Worm (Caenorhabditis elegans) whole organism, L2 larva: ENCODE measurements around the gene F38A1.9.
A peak's percentile ranks its signal among the peaks of the same experiment; 100 is the strongest.

ENCODE experiments used
- F13H6.1 ChIP-seq: sonication (generic microtip); optimal IDR thresholded peaks from 2 replicates; lab custom pipeline; 2016; ENCODE audit warnings: missing genetic modification characterization, missing compliant biosample characterization
- R02D3.7 ChIP-seq: fragments of 150-350 bp; optimal IDR thresholded peaks from 2 replicates; lab custom pipeline; 2014; ENCODE audit warnings: missing biosample characterization, missing genetic modification characterization
- ZK546.5 ChIP-seq: sonication (generic microtip); optimal IDR thresholded peaks from 2 replicates; lab custom pipeline; 2017; ENCODE audit warnings: missing biosample characterization, missing genetic modification characterization
- alr-1 ChIP-seq: fragments of 150-350 bp; optimal IDR thresholded peaks from 2 replicates; lab custom pipeline; 2014; ENCODE audit warnings: missing biosample characterization, missing genetic modification characterization
- aly-2 ChIP-seq: fragments of 150-350 bp; optimal IDR thresholded peaks from 2 replicates; lab custom pipeline; 2014; ENCODE audit warnings: missing biosample characterization, missing genetic modification characterization
- ama-1 ChIP-seq: fragments of 150-350 bp; optimal IDR thresholded peaks from 2 replicates; lab custom pipeline; 2018; ENCODE audit warnings: inconsistent platforms
- blmp-1 ChIP-seq: sonication (generic microtip); optimal IDR thresholded peaks from 2 replicates; lab custom pipeline; 2017; ENCODE audit warnings: missing genetic modification characterization, mild to moderate bottlenecking, missing compliant biosample characterization, antibody characterized with exemption, moderate library complexity; ENCODE audit not compliant: insufficient read depth
- ceh-16 ChIP-seq: fragments of 150-350 bp; optimal IDR thresholded peaks from 2 replicates; lab custom pipeline; 2014; ENCODE audit warnings: missing biosample characterization, missing genetic modification characterization
- ceh-82 ChIP-seq: fragments of 150-350 bp; optimal IDR thresholded peaks from 2 replicates; lab custom pipeline; 2014; ENCODE audit warnings: missing biosample characterization, missing genetic modification characterization
- dmd-4 ChIP-seq: sonication (generic microtip); optimal IDR thresholded peaks from 2 replicates; lab custom pipeline; 2017; ENCODE audit warnings: missing biosample characterization, missing genetic modification characterization
- fos-1 ChIP-seq: fragments of 150-350 bp; optimal IDR thresholded peaks from 2 replicates; lab custom pipeline; 2014; ENCODE audit warnings: missing biosample characterization, missing genetic modification characterization
- lin-11 ChIP-seq: fragments of 150-350 bp; sonication (generic microtip); optimal IDR thresholded peaks from 2 replicates; lab custom pipeline; 2014; ENCODE audit warnings: missing biosample characterization, missing genetic modification characterization, inconsistent platforms, mixed read lengths
- lin-13 ChIP-seq: fragments of 150-350 bp; optimal IDR thresholded peaks from 2 replicates; lab custom pipeline; 2014; ENCODE audit warnings: missing biosample characterization, missing genetic modification reagents, missing genetic modification characterization
- lin-39 ChIP-seq: fragments of 150-350 bp; optimal IDR thresholded peaks from 2 replicates; lab custom pipeline; 2014; ENCODE audit warnings: missing biosample characterization, missing genetic modification reagents, missing genetic modification characterization
- lsy-2 ChIP-seq, 2 experiments: fragments of 150-350 bp in 1 of 2; sonication (generic microtip) in 1 of 2; optimal IDR thresholded peaks; 2 replicates each; lab custom pipeline; 2014 to 2017; ENCODE audit warnings: missing biosample characterization in 2 of 2, missing genetic modification characterization in 2 of 2
- mbf-1 ChIP-seq: sonication (generic microtip); optimal IDR thresholded peaks from 2 replicates; lab custom pipeline; 2017; ENCODE audit warnings: missing biosample characterization, missing genetic modification characterization
- mdl-1 ChIP-seq, 2 experiments: fragments of 150-350 bp in 1 of 2; sonication (generic microtip) in 1 of 2; optimal IDR thresholded peaks; 2 replicates each; lab custom pipeline; 2017; ENCODE audit warnings: missing biosample characterization in 2 of 2, missing genetic modification characterization in 2 of 2
- nhr-11 ChIP-seq: fragments of 150-350 bp; optimal IDR thresholded peaks from 2 replicates; lab custom pipeline; 2014; ENCODE audit warnings: missing biosample characterization, missing genetic modification characterization
- nhr-12 ChIP-seq: fragments of 150-350 bp; optimal IDR thresholded peaks from 2 replicates; lab custom pipeline; 2014; ENCODE audit warnings: missing biosample characterization, missing genetic modification characterization
- nhr-129 ChIP-seq: fragments of 150-350 bp; optimal IDR thresholded peaks from 2 replicates; lab custom pipeline; 2014; ENCODE audit warnings: missing biosample characterization, missing genetic modification characterization
- nhr-21 ChIP-seq: fragments of 150-350 bp; optimal IDR thresholded peaks from 2 replicates; lab custom pipeline; 2014; ENCODE audit warnings: missing biosample characterization, missing genetic modification characterization
- nhr-23 ChIP-seq: fragments of 150-350 bp; optimal IDR thresholded peaks from 2 replicates; lab custom pipeline; 2014; ENCODE audit warnings: missing biosample characterization, missing genetic modification reagents, missing genetic modification characterization
- nhr-237 ChIP-seq: fragments of 150-350 bp; optimal IDR thresholded peaks from 2 replicates; lab custom pipeline; 2014; ENCODE audit warnings: missing biosample characterization, missing genetic modification characterization
- nhr-77 ChIP-seq: fragments of 150-350 bp; optimal IDR thresholded peaks from 2 replicates; lab custom pipeline; 2014; ENCODE audit warnings: missing biosample characterization, missing genetic modification characterization
- sem-4 ChIP-seq: fragments of 150-350 bp; optimal IDR thresholded peaks from 2 replicates; lab custom pipeline; 2014; ENCODE audit warnings: missing biosample characterization, missing genetic modification reagents, missing genetic modification characterization
- skn-1 ChIP-seq: sonication (generic microtip); optimal IDR thresholded peaks from 2 replicates; lab custom pipeline; 2017; ENCODE audit warnings: missing biosample characterization, missing genetic modification characterization
- sma-3 ChIP-seq: sonication (generic microtip); optimal IDR thresholded peaks from 2 replicates; lab custom pipeline; 2016; ENCODE audit warnings: missing genetic modification reagents, missing genetic modification characterization, missing compliant biosample characterization
- sma-9 ChIP-seq, 2 experiments: fragments of 150-350 bp in 1 of 2; sonication (generic microtip) in 1 of 2; optimal IDR thresholded peaks; 2 replicates each; lab custom pipeline; 2014 to 2016; ENCODE audit warnings: missing genetic modification characterization in 2 of 2, mild to moderate bottlenecking in 1 of 2, missing biosample characterization in 1 of 2, missing compliant biosample characterization in 1 of 2, missing genetic modification reagents in 1 of 2, moderate library complexity in 1 of 2
- unc-39 ChIP-seq: fragments of 150-350 bp; optimal IDR thresholded peaks from 2 replicates; lab custom pipeline; 2014; ENCODE audit warnings: missing biosample characterization, missing genetic modification characterization
- unc-55 ChIP-seq: fragments of 150-350 bp; sonication (generic microtip); optimal IDR thresholded peaks from 3 replicates; lab custom pipeline; 2014; ENCODE audit warnings: missing biosample characterization, missing genetic modification reagents, missing genetic modification characterization
- ztf-1 ChIP-seq: fragments of 200-800 bp; sonication (Bioruptor generic); conservative IDR thresholded peaks from 2 replicates; pipeline ENCODE4 v1.3.6; 2022; ENCODE audit warnings: missing genetic modification characterization, missing compliant biosample characterization
- ztf-11 ChIP-seq: sonication (generic microtip); optimal IDR thresholded peaks from 2 replicates; lab custom pipeline; 2017; ENCODE audit warnings: missing biosample characterization, missing genetic modification characterization
- ztf-4 ChIP-seq: fragments of 150-350 bp; optimal IDR thresholded peaks from 2 replicates; lab custom pipeline; 2014; ENCODE audit warnings: missing biosample characterization, missing genetic modification characterization

The F38A1.9 gene

DNA sequence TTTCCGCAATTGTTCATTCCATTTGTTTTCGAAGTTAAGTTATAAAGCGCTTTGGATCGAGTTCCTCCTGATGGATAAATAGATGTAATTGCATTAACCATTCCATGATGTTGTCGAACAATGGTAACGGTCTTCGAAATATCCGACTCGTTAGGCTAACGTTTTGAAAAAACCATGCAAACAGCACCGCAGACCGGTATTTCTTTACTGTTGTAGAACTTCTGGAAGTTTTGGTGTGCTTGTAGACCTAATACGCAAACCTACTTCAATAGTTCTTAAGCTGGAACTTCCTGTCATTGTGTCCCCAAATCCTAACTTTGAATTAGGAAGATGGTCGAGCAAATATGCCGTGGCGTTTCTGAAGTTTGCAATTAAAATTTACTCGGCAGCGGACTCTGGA lies at the start of gene F38A1.9:
Gene F38A1.9 (minus strand): TSS at position 101 of the 400 bp plus-strand sequence.
- TF ChIP-seq unc-55 (GFP tag; lab: Kevin White, UChicago) (no peak), ZK546.5 (tag; lab: Kevin White, UChicago) (no peak), dmd-4 (tag; lab: Kevin White, UChicago) (no peak), ceh-16 (no peak), F13H6.1 (tag; lab: Kevin White, UChicago) (no peak), ceh-82 (tag; lab: Kevin White, UChicago) (no peak), skn-1 (tag; lab: Kevin White, UChicago) (no peak), ama-1 (no peak), ztf-4 (no peak), unc-39 (tag; lab: Kevin White, UChicago) (no peak)

ce11 chrIV:1289327-1289726 lies 44.2 kb upstream of the F38A1.9 start, which contains the start of gene plst-1:
Gene plst-1, plus strand, starts transcription at chrIV:1289627.
- no peak for TF ChIP-seq mdl-1 (tag; optimal IDR thresholded peaks at IDR 0.05; lab: Kevin White, UChicago)
- TF ChIP-seq lsy-2 (tag; optimal IDR thresholded peaks at IDR 0.05; lab: Kevin White, UChicago): no peak
- no peak for TF ChIP-seq nhr-12
- no peak for TF ChIP-seq F13H6.1 (tag; lab: Kevin White, UChicago)
- no peak for TF ChIP-seq nhr-237 (tag; lab: Kevin White, UChicago)
- no peak for TF ChIP-seq ztf-4
- no peak for TF ChIP-seq nhr-129 (tag; lab: Kevin White, UChicago)
- no peak for TF ChIP-seq ztf-11 (tag; lab: Kevin White, UChicago)
- TF ChIP-seq lin-39: no peak
- TF ChIP-seq ztf-1 (GFP tag; lab: Robert Waterston, UW): no peak
- no peak for TF ChIP-seq mbf-1 (tag; lab: Kevin White, UChicago)
- no peak for TF ChIP-seq aly-2 (tag; lab: Kevin White, UChicago)

DNA sequence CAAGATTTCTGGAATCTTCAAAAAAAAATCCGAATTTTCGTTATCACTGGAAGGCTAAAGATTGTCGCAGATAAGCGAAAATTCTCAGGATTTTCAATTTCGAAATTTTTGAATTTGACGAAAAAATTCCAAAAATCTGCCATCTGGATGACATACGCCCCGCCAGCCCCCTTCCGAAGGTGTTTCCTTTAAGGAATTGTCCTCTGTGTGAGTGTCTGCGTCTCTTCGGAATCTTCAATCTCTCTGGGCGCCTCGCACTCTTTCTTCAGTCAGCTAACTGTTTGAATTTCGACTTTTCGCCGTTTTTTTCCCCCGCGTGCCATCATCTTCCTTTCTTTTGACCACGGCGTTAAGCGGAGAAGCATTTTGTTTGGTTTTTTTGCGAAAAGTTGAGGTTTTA lies 41.4 kb upstream of the F38A1.9 start:
- no peak for TF ChIP-seq nhr-237 (tag; lab: Kevin White, UChicago)
- TF ChIP-seq mbf-1 (tag; lab: Kevin White, UChicago): no peak
- no peak for TF ChIP-seq R02D3.7 (tag; lab: Kevin White, UChicago)
- TF ChIP-seq sma-3 (GFP tag; lab: Kevin White, UChicago): no peak
- no peak for TF ChIP-seq blmp-1 (tag; lab: Kevin White, UChicago)
- TF ChIP-seq sem-4 (tag; lab: Kevin White, UChicago): no peak
- TF ChIP-seq nhr-23: no peak
- no peak for TF ChIP-seq nhr-129 (tag; lab: Kevin White, UChicago)
- TF ChIP-seq dmd-4 (tag; lab: Kevin White, UChicago): no peak
- TF ChIP-seq ztf-11 (tag; lab: Kevin White, UChicago): no peak
- TF ChIP-seq skn-1 (tag; lab: Kevin White, UChicago): no peak
- TF ChIP-seq sma-9 (GFP tag; optimal IDR thresholded peaks at IDR 0.05; lab: Kevin White, UChicago): no peak
- TF ChIP-seq sma-9 (tag; optimal IDR thresholded peaks at IDR 0.05; lab: Kevin White, UChicago): no peak
- no peak for TF ChIP-seq ceh-82 (tag; lab: Kevin White, UChicago)

- TF ChIP-seq nhr-11: no peak
- no peak for TF ChIP-seq nhr-12
- TF ChIP-seq lin-13 (GFP tag; lab: Kevin White, UChicago): no peak
- TF ChIP-seq lsy-2 (tag; optimal IDR thresholded peaks at IDR 0.05; lab: Kevin White, UChicago): no peak
- no peak for TF ChIP-seq unc-55 (GFP tag; lab: Kevin White, UChicago)
- TF ChIP-seq alr-1 (tag; lab: Kevin White, UChicago): no peak
- TF ChIP-seq fos-1 (tag; lab: Kevin White, UChicago): peak; percentile 74
- no peak for TF ChIP-seq nhr-21
- no peak for TF ChIP-seq lin-11 (tag; lab: Kevin White, UChicago)
Measured at ce11 chrIV:1284877-1285276, 39.7 kb upstream of the F38A1.9 start.

ce11 chrIV:1278945-1279344 lies 33.8 kb upstream of the F38A1.9 start:
- TF ChIP-seq nhr-11 (no peak), ztf-4 (no peak), nhr-129 (tag; lab: Kevin White, UChicago) (peak; percentile 10), nhr-77 (tag; lab: Kevin White, UChicago) (no peak), unc-55 (GFP tag; lab: Kevin White, UChicago) (peak; percentile 44)
- TF ChIP-seq, all 48 proteins: peak for 2
